Worm (Caenorhabditis elegans): ENCODE measurements around the gene srbc-2.

DNA sequence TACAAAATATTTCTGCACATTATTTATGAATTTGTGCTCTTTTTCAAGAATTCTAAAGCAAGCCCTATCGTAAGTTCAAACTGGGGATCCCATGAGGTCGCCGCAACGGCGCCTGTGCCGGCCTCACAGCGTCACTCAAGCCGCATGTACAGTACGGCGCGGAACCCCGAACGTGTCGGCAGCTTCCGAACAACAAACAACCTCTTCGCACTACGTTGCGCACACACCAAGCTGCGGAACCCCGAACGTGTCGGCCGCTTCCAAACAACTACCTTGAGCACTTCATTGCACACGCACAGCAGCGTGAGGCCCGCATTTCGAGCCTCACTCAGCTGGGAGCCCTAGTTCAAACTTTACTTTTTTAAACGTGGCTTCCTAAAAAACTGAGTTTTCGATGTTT lies 17.2 kb upstream of the srbc-2 start:
- no peak for TF ChIP-seq xnd-1 (tag; optimal IDR thresholded peaks at IDR 0.05)
- TF ChIP-seq lsl-1 (GFP tag; optimal IDR thresholded peaks at IDR 0.05) = no peak
- no peak for TF ChIP-seq rcor-1 (GFP tag; IDR thresholded peaks at IDR 0.05)
- TF ChIP-seq fkh-3 (tag; optimal IDR thresholded peaks at IDR 0.05) = no peak
- TF ChIP-seq tbx-9 (tag; optimal IDR thresholded peaks at IDR 0.05; ENCODE audit: borderline replicate concordance) = no peak
- TF ChIP-seq pha-4 (tag; optimal IDR thresholded peaks at IDR 0.05) = no peak
- TF ChIP-seq ceh-91 (GFP tag; IDR thresholded peaks at IDR 0.05) = no peak
- TF ChIP-seq bed-1 (GFP tag; IDR thresholded peaks at IDR 0.05) = no peak
- no peak for TF ChIP-seq hmg-20 (GFP tag; IDR thresholded peaks at IDR 0.05)
- no peak for TF ChIP-seq Y79H2A.3 (GFP tag; conservative IDR thresholded peaks at IDR 0.05)
- no peak for TF ChIP-seq atf-7 (tag; optimal IDR thresholded peaks at IDR 0.05)
